Fruit fly (Drosophila melanogaster) whole organism, embryonic: ENCODE data around the gene CG13700.

Source experiments
- CG17912 ChIP-seq: fragments of 200-800 bp; sonication (Bioruptor generic); optimal IDR thresholded peaks from 2 replicates; lab custom pipeline; 2018; ENCODE audit warnings: missing biosample characterization, mild to moderate bottlenecking, missing genetic modification characterization
- CG18476 ChIP-seq: fragments of 200-800 bp; sonication (Bioruptor generic); optimal IDR thresholded peaks from 2 replicates; lab custom pipeline; 2016; ENCODE audit warnings: missing biosample characterization, mild to moderate bottlenecking, missing genetic modification characterization
- al ChIP-seq: fragments of 200-800 bp; sonication (Bioruptor generic); IDR thresholded peaks from 2 replicates; pipeline ENCODE4 v1.3.6; 2022; ENCODE audit warnings: missing biosample characterization, missing genetic modification characterization

dm6 chr3L:18297328-18297727, 3.7 kb downstream of the CG13700 start:
- TF ChIP-seq al (GFP tag; lab: Robert Waterston, UW) (no peak), CG18476 (no peak), CG17912 (GFP tag; lab: Kevin White, UChicago) (no peak)
